Fruit fly (Drosophila melanogaster) whole organism, embryonic: ENCODE measurements around the gene capu.
A peak's percentile ranks its signal among the peaks of the same experiment; 100 is the strongest.

Experiments
- Bdp1 ChIP-seq: fragments of 200-800 bp; sonication (Bioruptor generic); optimal IDR thresholded peaks from 3 replicates; lab custom pipeline; 2016; ENCODE audit warnings: missing biosample characterization, missing genetic modification characterization
- CG10267 ChIP-seq: fragments of 200-800 bp; sonication (Bioruptor generic); optimal IDR thresholded peaks from 2 replicates; lab custom pipeline; 2018; ENCODE audit warnings: missing biosample characterization, mild to moderate bottlenecking, missing genetic modification characterization, moderate library complexity
- CG10979 ChIP-seq: fragments of 200-800 bp; sonication (Bioruptor generic); optimal IDR thresholded peaks from 2 replicates; lab custom pipeline; 2018; ENCODE audit warnings: missing biosample characterization, mild to moderate bottlenecking, missing genetic modification characterization, moderate library complexity
- CG11456 ChIP-seq: fragments of 200-800 bp; sonication (Bioruptor generic); IDR thresholded peaks from 3 replicates; pipeline ENCODE4 v1.3.6; 2022; ENCODE audit warnings: missing biosample characterization, missing genetic modification characterization
- CG12391 ChIP-seq: fragments of 200-800 bp; sonication (Bioruptor generic); optimal IDR thresholded peaks from 3 replicates; lab custom pipeline; 2018; ENCODE audit warnings: missing biosample characterization, mild to moderate bottlenecking, missing genetic modification characterization, moderate library complexity
- CG12744 ChIP-seq: fragments of 200-800 bp; sonication (Bioruptor generic); optimal IDR thresholded peaks from 2 replicates; lab custom pipeline; 2016; ENCODE audit warnings: missing biosample characterization, missing genetic modification characterization
- CG13775 ChIP-seq: fragments of 200-800 bp; sonication (Bioruptor generic); optimal IDR thresholded peaks from 3 replicates; lab custom pipeline; 2017; ENCODE audit warnings: missing biosample characterization, mild to moderate bottlenecking, missing genetic modification characterization
- CG1647 ChIP-seq: fragments of 200-800 bp; sonication (Bioruptor generic); optimal IDR thresholded peaks from 3 replicates; lab custom pipeline; 2016; ENCODE audit warnings: missing biosample characterization, missing genetic modification characterization
- CG16863 ChIP-seq: fragments of 200-800 bp; sonication (Bioruptor generic); optimal IDR thresholded peaks from 3 replicates; lab custom pipeline; 2016; ENCODE audit warnings: missing biosample characterization, missing genetic modification characterization
- CG17186 ChIP-seq: fragments of 200-800 bp; sonication (Bioruptor generic); optimal IDR thresholded peaks from 3 replicates; lab custom pipeline; 2017; ENCODE audit warnings: missing biosample characterization, missing genetic modification reagents, missing genetic modification characterization
- CG18262 ChIP-seq: fragments of 200-800 bp; optimal IDR thresholded peaks from 3 replicates; lab custom pipeline; 2019; ENCODE audit warnings: missing biosample characterization, mild to moderate bottlenecking, missing genetic modification characterization, moderate library complexity
- CG2129 ChIP-seq: fragments of 200-800 bp; sonication (Bioruptor generic); IDR thresholded peaks from 2 replicates; pipeline ENCODE4 v1.3.6; 2022; ENCODE audit warnings: missing biosample characterization, missing genetic modification characterization; ENCODE audit not compliant: partially characterized antibody
- CG31224 ChIP-seq: fragments of 200-800 bp; sonication (Bioruptor generic); IDR thresholded peaks from 2 replicates; pipeline ENCODE4 v1.3.6; 2022; ENCODE audit warnings: missing biosample characterization, missing genetic modification characterization
- CG3838 ChIP-seq: fragments of 200-800 bp; sonication (Bioruptor generic); optimal IDR thresholded peaks from 3 replicates; lab custom pipeline; 2016; ENCODE audit warnings: missing biosample characterization, missing genetic modification characterization
- CG4424 ChIP-seq: fragments of 200-800 bp; sonication (Bioruptor generic); optimal IDR thresholded peaks from 3 replicates; lab custom pipeline; 2016; ENCODE audit warnings: missing biosample characterization, missing genetic modification characterization
- CG4730 ChIP-seq: fragments of 200-800 bp; sonication (Bioruptor generic); IDR thresholded peaks from 2 replicates; pipeline ENCODE4 v1.3.6; 2022; ENCODE audit warnings: missing biosample characterization, missing genetic modification characterization
- CG6254 ChIP-seq: fragments of 200-800 bp; sonication (Bioruptor generic); optimal IDR thresholded peaks from 3 replicates; lab custom pipeline; 2017; ENCODE audit warnings: mild to moderate bottlenecking, missing biosample characterization, missing genetic modification reagents, missing genetic modification characterization
- CG6765 ChIP-seq: fragments of 200-800 bp; sonication (Bioruptor generic); optimal IDR thresholded peaks from 3 replicates; lab custom pipeline; 2017; ENCODE audit warnings: missing biosample characterization, mild to moderate bottlenecking, missing genetic modification characterization
- CG7372 ChIP-seq: fragments of 200-800 bp; sonication (Bioruptor generic); IDR thresholded peaks from 2 replicates; pipeline ENCODE4 v1.3.6; 2022; ENCODE audit warnings: missing biosample characterization, missing genetic modification characterization
- CG8924 ChIP-seq: fragments of 200-800 bp; optimal IDR thresholded peaks from 3 replicates; lab custom pipeline; 2019; ENCODE audit warnings: missing biosample characterization, mild to moderate bottlenecking, missing genetic modification characterization, moderate library complexity
- CG9609 ChIP-seq: fragments of 200-800 bp; sonication (Bioruptor generic); optimal IDR thresholded peaks from 3 replicates; lab custom pipeline; 2016; ENCODE audit warnings: missing biosample characterization, missing genetic modification characterization
- Camta ChIP-seq: fragments of 200-800 bp; sonication (Bioruptor generic); optimal IDR thresholded peaks from 2 replicates; lab custom pipeline; 2016; ENCODE audit warnings: missing biosample characterization, missing genetic modification characterization
- Doc2 ChIP-seq: fragments of 200-800 bp; sonication (Bioruptor generic); IDR thresholded peaks from 2 replicates; pipeline ENCODE4 v1.3.6; 2022; ENCODE audit warnings: missing biosample characterization, missing genetic modification characterization
- Dref ChIP-seq: fragments of 200-800 bp; sonication (Bioruptor generic); IDR thresholded peaks from 2 replicates; pipeline ENCODE4 v1.3.6; 2022; ENCODE audit warnings: missing biosample characterization, missing genetic modification characterization
- Drgx ChIP-seq: fragments of 200-800 bp; sonication (Bioruptor generic); IDR thresholded peaks from 2 replicates; pipeline ENCODE4 v1.3.6; 2022; ENCODE audit warnings: missing biosample characterization, missing genetic modification characterization
- Elba2 ChIP-seq: fragments of 200-800 bp; sonication (Bioruptor generic); optimal IDR thresholded peaks from 3 replicates; lab custom pipeline; 2016; ENCODE audit warnings: missing biosample characterization, missing genetic modification characterization
- Hr51 ChIP-seq, 2 experiments: fragments of 200-800 bp; sonication (Bioruptor generic); optimal IDR thresholded peaks; 2 replicates in 1 of 2; 3 replicates in 1 of 2; lab custom pipeline; 2016 to 2018; ENCODE audit warnings: missing biosample characterization in 2 of 2, missing genetic modification characterization in 2 of 2, mild to moderate bottlenecking in 1 of 2, moderate library complexity in 1 of 2
- Med ChIP-seq: fragments of 200-800 bp; sonication (Bioruptor generic); peaks from one replicate; lab custom pipeline; 2016; ENCODE audit warnings: missing biosample characterization, missing genetic modification characterization, mild to moderate bottlenecking, inconsistent platforms, moderate library complexity
- Mrtf ChIP-seq: fragments of 200-800 bp; sonication (Bioruptor generic); IDR thresholded peaks from 3 replicates; pipeline ENCODE4 v1.3.6; 2022; ENCODE audit warnings: missing biosample characterization, missing genetic modification characterization
- NC2β ChIP-seq: fragments of 200-800 bp; sonication (Bioruptor generic); optimal IDR thresholded peaks from 2 replicates; lab custom pipeline; 2016; ENCODE audit warnings: missing biosample characterization, missing genetic modification characterization
- Nf-YB ChIP-seq: fragments of 200-800 bp; sonication (Bioruptor generic); optimal IDR thresholded peaks from 3 replicates; lab custom pipeline; 2019; ENCODE audit warnings: missing biosample characterization, mild to moderate bottlenecking, missing genetic modification characterization, moderate library complexity
- Rx ChIP-seq: fragments of 200-800 bp; sonication (Bioruptor generic); IDR thresholded peaks from 2 replicates; pipeline ENCODE4 v1.3.6; 2022; ENCODE audit warnings: missing biosample characterization, missing genetic modification characterization
- Sin3A ChIP-seq: fragments of >200 bp; optimal IDR thresholded peaks from 2 replicates; lab custom pipeline; 2018
- Six4 ChIP-seq: fragments of 200-800 bp; sonication (Bioruptor generic); optimal IDR thresholded peaks from 2 replicates; lab custom pipeline; 2016; ENCODE audit warnings: missing biosample characterization, missing genetic modification characterization
- Spps ChIP-seq: fragments of 200-800 bp; sonication (Bioruptor generic); optimal IDR thresholded peaks from 2 replicates; lab custom pipeline; 2018; ENCODE audit warnings: missing biosample characterization, mild to moderate bottlenecking, missing genetic modification characterization
- Sry-β ChIP-seq: fragments of 200-800 bp; sonication (Bioruptor generic); optimal IDR thresholded peaks from 2 replicates; lab custom pipeline; 2018; ENCODE audit warnings: missing biosample characterization, mild to moderate bottlenecking, missing genetic modification characterization, moderate library complexity
- ara ChIP-seq: fragments of 200-800 bp; sonication (Bioruptor generic); IDR thresholded peaks from 2 replicates; pipeline ENCODE4 v1.3.6; 2022; ENCODE audit warnings: missing biosample characterization, missing genetic modification characterization
- btn ChIP-seq: fragments of 200-800 bp; sonication (Bioruptor generic); optimal IDR thresholded peaks from 2 replicates; lab custom pipeline; 2016; ENCODE audit warnings: missing biosample characterization, missing genetic modification characterization
- chn ChIP-seq: fragments of 200-800 bp; sonication (Bioruptor generic); optimal IDR thresholded peaks from 2 replicates; lab custom pipeline; 2016; ENCODE audit warnings: missing biosample characterization, missing genetic modification characterization
- cwo ChIP-seq: fragments of 200-800 bp; sonication (Bioruptor generic); optimal IDR thresholded peaks from 3 replicates; lab custom pipeline; 2017; ENCODE audit warnings: missing biosample characterization, missing genetic modification characterization, mild to moderate bottlenecking, moderate library complexity, missing genetic modification reagents
- gsb ChIP-seq: fragments of 200-800 bp; sonication (Bioruptor generic); IDR thresholded peaks from 2 replicates; pipeline ENCODE4 v1.3.6; 2022; ENCODE audit warnings: missing biosample characterization, missing genetic modification characterization
- hb ChIP-seq: fragments of 200-800 bp; sonication (Bioruptor generic); IDR thresholded peaks from 3 replicates; pipeline ENCODE4 v1.3.6; 2022; ENCODE audit warnings: missing biosample characterization, missing genetic modification characterization; ENCODE audit not compliant: partially characterized antibody
- knrl ChIP-seq: fragments of 200-800 bp; sonication (Bioruptor generic); IDR thresholded peaks from 3 replicates; pipeline ENCODE4 v1.3.6; 2022; ENCODE audit warnings: missing biosample characterization, missing genetic modification characterization; ENCODE audit not compliant: partially characterized antibody
- nau ChIP-seq: fragments of 200-800 bp; sonication (Bioruptor generic); optimal IDR thresholded peaks from 3 replicates; lab custom pipeline; 2017; ENCODE audit warnings: missing biosample characterization, mild to moderate bottlenecking, missing genetic modification characterization, missing genetic modification reagents
- sc ChIP-seq, 3 experiments: fragments of >200 bp in 2 of 3; fragments of 200-800 bp in 1 of 3; sonication (Bioruptor generic) in 1 of 3; optimal IDR thresholded peaks; 2 replicates in 2 of 3; 3 replicates in 1 of 3; lab custom pipeline; 2017; ENCODE audit warnings: mild to moderate bottlenecking in 1 of 3, missing biosample characterization in 1 of 3, missing genetic modification characterization in 1 of 3, missing genetic modification reagents in 1 of 3
- sens-2 ChIP-seq: fragments of 200-800 bp; sonication (Bioruptor generic); IDR thresholded peaks from 2 replicates; pipeline ENCODE4 v1.3.6; 2022; ENCODE audit warnings: missing biosample characterization, missing genetic modification characterization
- sob ChIP-seq: fragments of 200-800 bp; sonication (Bioruptor generic); IDR thresholded peaks from 2 replicates; pipeline ENCODE4 v1.3.6; 2022; ENCODE audit warnings: missing biosample characterization, missing genetic modification characterization
- tna ChIP-seq: fragments of 200-800 bp; sonication (Bioruptor generic); IDR thresholded peaks from 2 replicates; pipeline ENCODE4 v1.3.6; 2022; ENCODE audit warnings: missing biosample characterization, missing genetic modification characterization; ENCODE audit not compliant: partially characterized antibody
- tx ChIP-seq: fragments of 200-800 bp; sonication (Bioruptor generic); optimal IDR thresholded peaks from 2 replicates; lab custom pipeline; 2016; ENCODE audit warnings: missing biosample characterization, missing genetic modification characterization
- yki ChIP-seq: fragments of >200 bp; optimal IDR thresholded peaks from 3 replicates; lab custom pipeline; 2018
- zen ChIP-seq: fragments of 200-800 bp; sonication (Bioruptor generic); optimal IDR thresholded peaks from 3 replicates; lab custom pipeline; 2018; ENCODE audit warnings: missing biosample characterization, mild to moderate bottlenecking, missing genetic modification characterization, moderate library complexity

Gene capu

DNA sequence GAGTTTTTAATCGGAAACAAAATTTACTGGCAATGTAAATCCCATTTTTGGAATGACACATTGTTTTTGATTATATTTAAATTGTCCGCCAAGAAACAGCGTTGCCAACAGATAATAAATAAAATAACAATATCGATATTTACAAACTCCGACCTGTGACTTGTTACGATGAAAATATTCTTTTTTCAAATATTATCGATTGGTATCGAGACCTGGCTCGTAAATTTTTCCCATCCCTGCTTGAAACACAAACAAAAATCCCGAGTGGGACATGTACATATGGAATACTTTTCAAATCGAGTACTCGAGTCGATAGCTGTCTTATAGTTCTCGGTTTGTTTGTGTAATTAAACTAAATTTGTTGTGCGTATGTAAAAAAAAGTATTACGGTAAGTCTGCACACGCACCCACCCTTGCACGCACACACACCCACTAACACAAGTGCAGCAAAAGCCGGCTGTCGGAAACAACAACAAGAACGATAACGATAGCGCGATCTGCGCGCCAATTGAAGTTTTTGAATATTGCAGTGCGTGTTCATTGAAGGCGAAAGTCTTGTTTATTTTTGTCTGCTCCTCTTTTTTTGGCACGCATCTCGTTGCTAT is 40.1 kb downstream of the capu start, which contains the start of gene TTLL4B (continued):
- no peak for TF ChIP-seq ara (GFP tag; lab: Robert Waterston, UW)
- TF ChIP-seq tx (GFP tag; lab: Kevin White, UChicago): no peak
- peak; percentile 32 for TF ChIP-seq CG12391 (tag; lab: Kevin White, UChicago)
- no peak for TF ChIP-seq CG6254 (GFP tag; lab: Kevin White, UChicago)
- no peak for TF ChIP-seq CG16863 (GFP tag; lab: Kevin White, UChicago)
- TF ChIP-seq CG8924 (tag; lab: Kevin White, UChicago): peak; percentile 3
- TF ChIP-seq Bdp1 (GFP tag; lab: Kevin White, UChicago): no peak
- no peak for TF ChIP-seq sc (optimal IDR thresholded peaks at IDR 0.05; lab: Kevin White, UChicago)
- no peak for TF ChIP-seq sc (GFP tag; optimal IDR thresholded peaks at IDR 0.05; lab: Kevin White, UChicago)
- TF ChIP-seq CG11456 (GFP tag; lab: Robert Waterston, UW): no peak
- no peak for TF ChIP-seq CG1647
- TF ChIP-seq Elba2: no peak
- TF ChIP-seq chn: no peak
- no peak for TF ChIP-seq CG18262
- TF ChIP-seq CG17186 (GFP tag; lab: Kevin White, UChicago): peak; percentile 6
- peak; percentile 25 for TF ChIP-seq CG3838 (GFP tag; lab: Kevin White, UChicago)
- TF ChIP-seq zen (tag; lab: Kevin White, UChicago): no peak
- no peak for TF ChIP-seq gsb (GFP tag; lab: Robert Waterston, UW)
- TF ChIP-seq Rx: no peak
- TF ChIP-seq CG31224 (GFP tag; lab: Robert Waterston, UW): no peak
- no peak for TF ChIP-seq Mrtf (GFP tag; lab: Robert Waterston, UW)
- no peak for TF ChIP-seq Six4 (GFP tag; lab: Kevin White, UChicago)
- TF ChIP-seq nau (GFP tag; lab: Kevin White, UChicago): no peak
- no peak for TF ChIP-seq Doc2 (GFP tag; lab: Robert Waterston, UW)
- no peak for TF ChIP-seq CG4730
- no peak for TF ChIP-seq cwo
- TF ChIP-seq sob (GFP tag; lab: Robert Waterston, UW): no peak
- TF ChIP-seq Nf-YB (GFP tag; lab: Kevin White, UChicago): no peak
- TF ChIP-seq CG6765 (GFP tag; lab: Kevin White, UChicago): no peak
- no peak for TF ChIP-seq Drgx (GFP tag; lab: Robert Waterston, UW)
- TF ChIP-seq CG13775 (GFP tag; lab: Kevin White, UChicago): no peak
- no peak for TF ChIP-seq Camta (GFP tag; lab: Kevin White, UChicago)
- no peak for TF ChIP-seq Spps
- TF ChIP-seq CG7372 (GFP tag; lab: Robert Waterston, UW): no peak
- TF ChIP-seq CG2129 (GFP tag; lab: Robert Waterston, UW): peak; percentile 87
- no peak for TF ChIP-seq sens-2 (GFP tag; lab: Robert Waterston, UW)
- peak; percentile 72 for TF ChIP-seq Sin3A
- no peak for TF ChIP-seq CG4424 (GFP tag; lab: Kevin White, UChicago)
- TF ChIP-seq CG9609: no peak
- TF ChIP-seq Med (GFP tag; lab: Kevin White, UChicago): peak; percentile 75
- TF ChIP-seq tna: peak; percentile 88
- peak; percentile 48 for TF ChIP-seq CG10267 (tag; lab: Kevin White, UChicago)
- TF ChIP-seq hb: peak; percentile 84
- no peak for TF ChIP-seq NC2β (GFP tag; lab: Kevin White, UChicago)
- no peak for TF ChIP-seq Hr51 (GFP tag; optimal IDR thresholded peaks at IDR 0.05; lab: Kevin White, UChicago)
- no peak for TF ChIP-seq CG10979 (tag; lab: Kevin White, UChicago)
- TF ChIP-seq Sry-β (GFP tag; lab: Kevin White, UChicago): no peak
- TF ChIP-seq Dref (GFP tag; lab: Robert Waterston, UW): peak; percentile 94
- TF ChIP-seq yki (lab: Kevin White, UChicago): no peak
- TF ChIP-seq CG12744 (GFP tag; lab: Kevin White, UChicago): no peak
- TF ChIP-seq knrl (GFP tag; lab: Robert Waterston, UW): peak; percentile 94
- no peak for TF ChIP-seq btn
